Worm (Caenorhabditis elegans) whole organism, late embryonic: ENCODE results near the gene F39G3.5.

Source experiments
- F13H6.1 ChIP-seq: sonication (generic microtip); optimal IDR thresholded peaks from 2 replicates; lab custom pipeline; 2016; ENCODE audit warnings: missing genetic modification characterization, missing compliant biosample characterization
- K02D7.2 ChIP-seq: sonication (generic microtip); optimal IDR thresholded peaks from 2 replicates; lab custom pipeline; 2017; ENCODE audit warnings: mild to moderate bottlenecking, missing genetic modification characterization, missing compliant biosample characterization
- K09A11.1 ChIP-seq: sonication (generic microtip); optimal IDR thresholded peaks from 2 replicates; lab custom pipeline; 2017; ENCODE audit warnings: antibody characterized with exemption, mild to moderate bottlenecking, missing genetic modification characterization, missing compliant biosample characterization; ENCODE audit not compliant: insufficient read depth
- T23F11.4 ChIP-seq: fragments of 200-800 bp; sonication (Bioruptor generic); optimal IDR thresholded peaks from 2 replicates; lab custom pipeline; 2018; ENCODE audit warnings: mild to moderate bottlenecking, missing genetic modification characterization, missing compliant biosample characterization
- ahr-1 ChIP-seq: sonication (generic microtip); optimal IDR thresholded peaks from 2 replicates; lab custom pipeline; 2016; ENCODE audit warnings: missing genetic modification characterization, missing compliant biosample characterization
- ama-1 ChIP-seq: fragments of 150-350 bp; optimal IDR thresholded peaks from 2 replicates; lab custom pipeline; 2014
- ceh-30 ChIP-seq: fragments of 150-350 bp; optimal IDR thresholded peaks from 2 replicates; lab custom pipeline; 2014; ENCODE audit warnings: missing biosample characterization, missing genetic modification characterization
- ceh-31 ChIP-seq: sonication (generic microtip); optimal IDR thresholded peaks from 2 replicates; lab custom pipeline; 2016; ENCODE audit warnings: missing genetic modification characterization, missing compliant biosample characterization
- ceh-48 ChIP-seq: sonication (generic microtip); optimal IDR thresholded peaks from 2 replicates; lab custom pipeline; 2016; ENCODE audit warnings: missing genetic modification characterization, inconsistent platforms, missing compliant biosample characterization
- ceh-6 ChIP-seq: fragments of 200-800 bp; sonication (Bioruptor generic); optimal IDR thresholded peaks from 2 replicates; lab custom pipeline; 2018; ENCODE audit warnings: mild to moderate bottlenecking, missing genetic modification characterization, missing compliant biosample characterization
- ceh-9 ChIP-seq: sonication (generic microtip); optimal IDR thresholded peaks from 2 replicates; lab custom pipeline; 2016; ENCODE audit warnings: mild to moderate bottlenecking, missing genetic modification characterization, inconsistent platforms, missing compliant biosample characterization
- che-1 ChIP-seq: sonication (generic microtip); optimal IDR thresholded peaks from 2 replicates; lab custom pipeline; 2016; ENCODE audit warnings: mild to moderate bottlenecking, missing genetic modification characterization, missing compliant biosample characterization
- elt-4 ChIP-seq: sonication (generic microtip); optimal IDR thresholded peaks from 2 replicates; lab custom pipeline; 2016; ENCODE audit warnings: missing genetic modification characterization, missing compliant biosample characterization
- ets-4 ChIP-seq: sonication (generic microtip); optimal IDR thresholded peaks from 2 replicates; lab custom pipeline; 2016; ENCODE audit warnings: missing genetic modification characterization, missing compliant biosample characterization
- fax-1 ChIP-seq: sonication (generic microtip); optimal IDR thresholded peaks from 2 replicates; lab custom pipeline; 2016; ENCODE audit warnings: missing genotype, missing genetic modification characterization, missing compliant biosample characterization
- fkh-10 ChIP-seq: fragments of 150-350 bp; optimal IDR thresholded peaks from 2 replicates; lab custom pipeline; 2014; ENCODE audit warnings: missing biosample characterization, missing genetic modification reagents, missing genetic modification characterization
- gmeb-2 ChIP-seq: sonication (generic microtip); optimal IDR thresholded peaks from 2 replicates; lab custom pipeline; 2016; ENCODE audit warnings: missing genetic modification characterization, inconsistent platforms, missing compliant biosample characterization
- hlh-13 ChIP-seq: fragments of 200-800 bp; sonication (Bioruptor generic); optimal IDR thresholded peaks from 2 replicates; lab custom pipeline; 2018; ENCODE audit warnings: mild to moderate bottlenecking, missing genetic modification characterization, missing compliant biosample characterization
- hlh-30 ChIP-seq: sonication (generic microtip); optimal IDR thresholded peaks from 2 replicates; lab custom pipeline; 2017; ENCODE audit warnings: antibody characterized with exemption, missing genetic modification characterization, missing compliant biosample characterization; ENCODE audit not compliant: insufficient read depth
- hlh-6 ChIP-seq: sonication (generic microtip); optimal IDR thresholded peaks from 2 replicates; lab custom pipeline; 2016; ENCODE audit warnings: missing genotype, missing genetic modification characterization, missing compliant biosample characterization
- lim-6 ChIP-seq: sonication (generic microtip); optimal IDR thresholded peaks from 2 replicates; lab custom pipeline; 2016; ENCODE audit warnings: missing genetic modification characterization, missing compliant biosample characterization
- nhr-232 ChIP-seq: sonication (generic microtip); optimal IDR thresholded peaks from 2 replicates; lab custom pipeline; 2016; ENCODE audit warnings: missing genetic modification characterization, missing compliant biosample characterization
- npax-4 ChIP-seq: sonication (generic microtip); optimal IDR thresholded peaks from 2 replicates; lab custom pipeline; 2016; ENCODE audit warnings: missing genetic modification characterization, missing compliant biosample characterization
- odd-2 ChIP-seq: sonication (generic microtip); optimal IDR thresholded peaks from 2 replicates; lab custom pipeline; 2017; ENCODE audit warnings: antibody characterized with exemption, mild to moderate bottlenecking, missing genetic modification characterization, missing compliant biosample characterization
- pag-3 ChIP-seq: sonication (generic microtip); optimal IDR thresholded peaks from 2 replicates; lab custom pipeline; 2016; ENCODE audit warnings: missing compliant biosample characterization, missing genetic modification characterization, borderline replicate concordance
- pat-9 ChIP-seq: fragments of 200-800 bp; sonication (Bioruptor generic); optimal IDR thresholded peaks from 2 replicates; lab custom pipeline; 2018; ENCODE audit warnings: mild to moderate bottlenecking, missing genetic modification characterization, moderate library complexity, missing compliant biosample characterization
- pros-1 ChIP-seq: fragments of 150-350 bp; optimal IDR thresholded peaks from 2 replicates; lab custom pipeline; 2014; ENCODE audit warnings: missing biosample characterization, missing genetic modification reagents, missing genetic modification characterization
- rnt-1 ChIP-seq: sonication (generic microtip); optimal IDR thresholded peaks from 2 replicates; lab custom pipeline; 2016; ENCODE audit warnings: missing genetic modification characterization, missing compliant biosample characterization
- sdc-2 ChIP-seq: sonication (generic microtip); optimal IDR thresholded peaks from 2 replicates; lab custom pipeline; 2016; ENCODE audit warnings: missing genotype, missing genetic modification characterization, missing compliant biosample characterization
- syd-9 ChIP-seq: sonication (generic microtip); optimal IDR thresholded peaks from 2 replicates; lab custom pipeline; 2016; ENCODE audit warnings: mild to moderate bottlenecking, missing genetic modification characterization, moderate library complexity, missing compliant biosample characterization
- tbx-2 ChIP-seq: sonication (generic microtip); optimal IDR thresholded peaks from 2 replicates; lab custom pipeline; 2016; ENCODE audit warnings: missing genetic modification characterization, missing compliant biosample characterization
- tbx-7 ChIP-seq: sonication (generic microtip); optimal IDR thresholded peaks from 2 replicates; lab custom pipeline; 2016; ENCODE audit warnings: missing genotype, missing genetic modification characterization, missing compliant biosample characterization
- ttx-3 ChIP-seq: sonication (generic microtip); optimal IDR thresholded peaks from 2 replicates; lab custom pipeline; 2016; ENCODE audit warnings: missing genetic modification reagents, missing genetic modification characterization, missing compliant biosample characterization
- unc-3 ChIP-seq, 2 experiments: fragments of 200-800 bp in 1 of 2; sonication (Bioruptor generic) in 1 of 2; sonication (generic microtip) in 1 of 2; conservative IDR thresholded peaks in 1 of 2; optimal IDR thresholded peaks in 1 of 2; 2 replicates each; pipeline versions ENCODE4 v1.3.6 to Lab custom; 2016 to 2022; ENCODE audit warnings: missing compliant biosample characterization in 2 of 2, missing genetic modification characterization in 2 of 2, missing genetic modification reagents in 1 of 2
- unc-42 ChIP-seq: sonication (generic microtip); optimal IDR thresholded peaks from 2 replicates; lab custom pipeline; 2016; ENCODE audit warnings: missing genotype, missing genetic modification characterization, missing compliant biosample characterization
- unc-55 ChIP-seq: sonication (generic microtip); optimal IDR thresholded peaks from 2 replicates; lab custom pipeline; 2017; ENCODE audit warnings: missing biosample characterization, missing genetic modification reagents, missing genetic modification characterization
- unc-86 ChIP-seq: sonication (generic microtip); optimal IDR thresholded peaks from 2 replicates; lab custom pipeline; 2016; ENCODE audit warnings: missing genetic modification characterization, missing compliant biosample characterization
- ztf-16 ChIP-seq: sonication (generic microtip); optimal IDR thresholded peaks from 2 replicates; lab custom pipeline; 2017; ENCODE audit warnings: missing genetic modification characterization, missing compliant biosample characterization

F39G3.5 gene

DNA sequence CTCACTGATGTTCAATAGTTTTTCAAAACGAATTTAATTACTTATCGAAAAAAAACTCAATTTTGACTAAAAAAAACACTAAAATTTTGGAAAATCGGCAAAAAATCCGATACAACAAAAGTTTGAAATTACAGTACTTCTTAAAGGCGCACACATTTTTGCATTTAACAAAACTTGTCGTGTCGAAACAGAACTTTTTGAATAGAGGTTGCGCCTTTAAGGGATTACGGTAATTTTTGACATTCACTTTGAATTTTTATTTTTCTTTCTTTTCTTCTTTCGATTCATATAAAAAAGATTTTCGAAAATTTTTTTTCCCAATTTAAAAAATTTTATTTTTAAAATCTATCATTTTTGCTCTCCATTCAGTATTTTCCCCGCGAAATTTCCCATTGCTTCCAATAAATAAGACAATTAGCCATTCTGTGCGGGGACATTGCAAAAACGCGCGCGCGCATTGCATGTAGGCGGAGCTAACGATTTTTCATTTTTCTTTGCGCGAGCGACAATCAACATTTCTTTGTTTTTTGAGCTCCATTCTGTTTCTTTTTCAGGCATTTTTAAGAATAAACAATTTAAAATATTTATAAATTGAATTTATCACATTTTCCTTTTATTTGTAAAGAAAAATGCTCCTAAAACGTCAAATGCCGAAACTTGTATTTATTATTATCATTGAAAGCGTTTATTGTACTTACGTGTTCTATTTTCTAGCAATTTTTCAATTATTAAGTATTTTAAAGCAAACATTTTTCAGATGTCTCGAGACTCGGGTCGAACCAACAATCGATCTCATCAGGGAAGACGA is 8.9 kb downstream of the F39G3.5 start, which contains the start of gene F39G3.3 (continued):
- peak; percentile 66 for TF ChIP-seq ets-4 (tag; lab: Kevin White, UChicago)
- peak; percentile 92 for TF ChIP-seq fax-1
- peak; percentile 86 for TF ChIP-seq gmeb-2 (tag; lab: Kevin White, UChicago)
- no peak for TF ChIP-seq unc-55 (GFP tag; lab: Kevin White, UChicago)
- peak; percentile 62 for TF ChIP-seq lim-6 (tag; lab: Kevin White, UChicago)
- TF ChIP-seq elt-4 (tag; lab: Kevin White, UChicago) = no peak
- peak; percentile 78 for TF ChIP-seq ahr-1
- peak; percentile 82 for TF ChIP-seq rnt-1 (tag; lab: Kevin White, UChicago)
- peak; percentile 93 for TF ChIP-seq unc-86 (tag; lab: Kevin White, UChicago)
- peak; percentile 76 for TF ChIP-seq hlh-6 (tag; lab: Kevin White, UChicago)
- peak; percentile 74 for TF ChIP-seq ztf-16 (tag; lab: Kevin White, UChicago)
- TF ChIP-seq T23F11.4 (GFP tag; lab: Kevin White, UChicago) = peak; percentile 65
- peak; percentile 77 for TF ChIP-seq syd-9
- TF ChIP-seq nhr-232 = peak; percentile 69
- peak; percentile 89 for TF ChIP-seq ceh-31 (tag; lab: Kevin White, UChicago)
- TF ChIP-seq hlh-13 (GFP tag; lab: Kevin White, UChicago) = peak; percentile 70
- TF ChIP-seq ceh-48 = peak; percentile 88
- peak; percentile 66 for TF ChIP-seq fkh-10
- no peak for TF ChIP-seq hlh-30 (tag; lab: Kevin White, UChicago)
- peak; percentile 77 for TF ChIP-seq che-1 (tag; lab: Kevin White, UChicago)
- TF ChIP-seq ama-1 = no peak
- peak; percentile 2 for TF ChIP-seq pag-3 (tag; lab: Kevin White, UChicago)
- TF ChIP-seq, all 69 proteins: peak for 57

DNA sequence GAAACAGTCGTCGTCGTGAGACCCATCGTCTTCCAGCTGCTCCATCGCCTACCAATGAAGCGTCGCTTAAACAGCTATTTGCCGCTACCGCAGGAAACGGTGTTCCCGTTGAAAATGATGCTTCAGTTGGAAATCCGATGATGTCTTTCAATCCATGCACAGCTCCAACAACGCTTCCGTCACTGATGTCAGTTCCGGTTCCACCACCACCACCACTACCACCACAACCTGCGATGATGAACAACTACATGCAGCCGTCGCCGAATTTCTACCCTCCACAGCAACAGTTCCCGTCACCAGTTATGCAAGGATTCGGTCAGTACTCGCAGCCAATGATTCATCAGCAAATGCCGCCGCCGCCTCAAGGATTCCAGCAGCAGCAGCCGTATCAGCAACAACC is 11.5 kb downstream of the F39G3.5 start:
- TF ChIP-seq tbx-7 (tag; lab: Kevin White, UChicago) (no peak), ceh-31 (tag; lab: Kevin White, UChicago) (no peak), odd-2 (tag; lab: Kevin White, UChicago) (no peak), gmeb-2 (tag; lab: Kevin White, UChicago) (no peak), unc-3 (GFP tag; conservative IDR thresholded peaks at IDR 0.05; lab: Robert Waterston, UW) (no peak), unc-3 (tag; optimal IDR thresholded peaks at IDR 0.05; lab: Kevin White, UChicago) (no peak), F13H6.1 (tag; lab: Kevin White, UChicago) (no peak), unc-86 (tag; lab: Kevin White, UChicago) (no peak), K02D7.2 (tag; lab: Kevin White, UChicago) (no peak), K09A11.1 (tag; lab: Kevin White, UChicago) (no peak), ztf-16 (tag; lab: Kevin White, UChicago) (no peak), ceh-6 (GFP tag; lab: Kevin White, UChicago) (no peak), pat-9 (tag; lab: Kevin White, UChicago) (no peak), unc-42 (tag; lab: Kevin White, UChicago) (no peak)
- TF ChIP-seq, all 69 proteins: peak for 0

DNA sequence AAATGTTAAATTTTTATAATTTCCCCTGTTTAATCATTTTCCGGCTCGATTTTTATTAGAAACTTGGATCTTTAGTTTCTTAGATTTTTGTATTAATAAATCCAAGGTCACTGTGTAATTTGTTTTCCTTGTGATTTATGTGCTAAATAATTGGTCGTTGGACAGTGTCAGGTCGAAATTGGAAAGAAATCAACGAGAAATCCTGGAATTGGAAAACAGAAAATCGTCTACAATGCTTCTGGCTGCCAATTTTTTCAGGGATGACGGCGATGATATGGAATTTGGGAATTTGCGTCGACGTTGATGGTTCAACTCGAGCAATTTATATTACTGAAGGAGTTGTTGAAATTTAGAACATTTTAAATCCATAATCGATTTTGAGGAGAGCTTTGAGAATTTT is 12.2 kb downstream of the F39G3.5 start:
- no peak for TF ChIP-seq F13H6.1 (tag; lab: Kevin White, UChicago)
- no peak for TF ChIP-seq pat-9 (tag; lab: Kevin White, UChicago)
- TF ChIP-seq npax-4 (tag; lab: Kevin White, UChicago) = no peak
- no peak for TF ChIP-seq ceh-9 (tag; lab: Kevin White, UChicago)
- no peak for TF ChIP-seq hlh-13 (GFP tag; lab: Kevin White, UChicago)
- no peak for TF ChIP-seq sdc-2 (tag; lab: Kevin White, UChicago)
- no peak for TF ChIP-seq ceh-30 (tag; lab: Kevin White, UChicago)
- no peak for TF ChIP-seq ttx-3 (tag; lab: Kevin White, UChicago)
- TF ChIP-seq tbx-2 = no peak
- TF ChIP-seq pag-3 (tag; lab: Kevin White, UChicago) = no peak
- TF ChIP-seq pros-1 (tag; lab: Kevin White, UChicago) = no peak
- TF ChIP-seq odd-2 (tag; lab: Kevin White, UChicago) = no peak
